Worm (Caenorhabditis elegans) whole organism, midembryonic: ENCODE measurements around the gene fbxa-37.
"Not testable (repeated sequence)": the region's sequence is repeated elsewhere in the genome, so short reads cannot be mapped to it uniquely, and the experiment has no call there.

Experiments used
- cog-1 ChIP-seq: sonication (generic microtip); optimal IDR thresholded peaks from 2 replicates; lab custom pipeline; 2016; ENCODE audit warnings: missing genetic modification characterization, missing compliant biosample characterization
- flt-1 ChIP-seq: fragments of 200-800 bp; sonication (Bioruptor generic); IDR thresholded peaks from 2 replicates; pipeline ENCODE4 v1.3.6; 2022; ENCODE audit warnings: missing genetic modification characterization, missing compliant biosample characterization
- klf-2 ChIP-seq: fragments of 200-800 bp; sonication (Bioruptor generic); conservative IDR thresholded peaks from 2 replicates; pipeline ENCODE4 v1.3.6; 2022; ENCODE audit warnings: missing genetic modification reagents, missing genetic modification characterization, missing compliant biosample characterization
- ztf-23 ChIP-seq: fragments of 200-800 bp; sonication (Bioruptor generic); IDR thresholded peaks from 2 replicates; pipeline ENCODE4 v1.3.6; 2022; ENCODE audit warnings: missing genetic modification reagents, missing genetic modification characterization, missing compliant biosample characterization
- ztf-29 ChIP-seq: fragments of 200-800 bp; sonication (Bioruptor generic); IDR thresholded peaks from 2 replicates; pipeline ENCODE4 v1.3.6; 2022; ENCODE audit warnings: missing genetic modification reagents, missing genetic modification characterization, missing compliant biosample characterization

DNA sequence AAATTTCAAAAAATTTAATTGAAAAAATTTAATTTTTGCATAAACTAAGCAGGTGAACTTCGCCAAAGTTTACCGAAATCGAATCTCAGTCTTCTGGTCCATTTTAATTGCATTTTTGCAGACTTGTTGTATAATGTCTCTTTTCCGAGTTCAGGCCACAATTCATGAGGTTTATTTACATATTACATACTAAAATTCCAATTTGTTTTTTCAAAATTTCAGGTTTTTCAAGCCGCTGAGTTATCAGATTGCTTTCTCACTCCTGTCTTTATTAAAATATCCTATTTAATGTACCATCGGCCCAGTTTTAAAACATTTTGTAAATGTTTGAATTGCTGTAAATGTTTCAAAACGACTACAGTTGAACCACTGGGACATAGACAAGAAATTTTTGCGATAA, 28.3 kb upstream of the fbxa-37 start, which contains the start of gene fbxa-208:
- not testable (repeated sequence) for TF ChIP-seq ztf-29 (GFP tag; lab: Robert Waterston, UW); cog-1; flt-1 (GFP tag; lab: Robert Waterston, UW); klf-2 (GFP tag; lab: Robert Waterston, UW); ztf-23 (GFP tag; lab: Robert Waterston, UW)
